Worm (Caenorhabditis elegans): ENCODE results near the gene C06B8.2.

The C06B8.2 gene

ce11 chrV:15466719-15467118, 11.8 kb downstream of the C06B8.2 start:
- TF ChIP-seq zip-4 (GFP tag; optimal IDR thresholded peaks at IDR 0.05) (no peak), ceh-63 (GFP tag; optimal IDR thresholded peaks at IDR 0.05) (no peak), nhr-84 (tag; optimal IDR thresholded peaks at IDR 0.05) (no peak), ceh-8 (GFP tag; optimal IDR thresholded peaks at IDR 0.05) (no peak), alr-1 (tag; optimal IDR thresholded peaks at IDR 0.05; ENCODE audit: borderline replicate concordance) (no peak), ces-1 (GFP tag; optimal IDR thresholded peaks at IDR 0.05) (no peak), swsn-7 (tag; optimal IDR thresholded peaks at IDR 0.05) (no peak), fkh-10 (GFP tag; optimal IDR thresholded peaks at IDR 0.05) (no peak), efl-3 (GFP tag; optimal IDR thresholded peaks at IDR 0.05) (no peak), snu-23 (GFP tag; optimal IDR thresholded peaks at IDR 0.05) (no peak), egl-13 (tag; optimal IDR thresholded peaks at IDR 0.05) (no peak), nhr-76 (tag; optimal IDR thresholded peaks at IDR 0.05) (no peak), hpl-2 (GFP tag; optimal IDR thresholded peaks at IDR 0.05) (no peak), hlh-4 (tag; optimal IDR thresholded peaks at IDR 0.05) (no peak), jun-1 (tag; optimal IDR thresholded peaks at IDR 0.05) (no peak), isw-1 (GFP tag; IDR thresholded peaks at IDR 0.05) (no peak), sup-37 (GFP tag; optimal IDR thresholded peaks at IDR 0.05) (no peak), fkh-4 (tag; optimal IDR thresholded peaks at IDR 0.05; ENCODE audit: borderline replicate concordance) (no peak)

- TF ChIP-seq nhr-85 (tag): peak; percentile 44
- no peak for TF ChIP-seq F16B12.6 (tag; optimal IDR thresholded peaks at IDR 0.05)
- no peak for TF ChIP-seq lin-14 (GFP tag; optimal IDR thresholded peaks at IDR 0.05)
- no peak for TF ChIP-seq mdl-1 (tag; optimal IDR thresholded peaks at IDR 0.05)
- TF ChIP-seq nhr-12 (tag; optimal IDR thresholded peaks at IDR 0.05): no peak
- TF ChIP-seq elt-2 (tag; optimal IDR thresholded peaks at IDR 0.05): no peak
These were observed 12.5 kb downstream of the C06B8.2 start for ce11 chrV:15466017-15466416.

DNA sequence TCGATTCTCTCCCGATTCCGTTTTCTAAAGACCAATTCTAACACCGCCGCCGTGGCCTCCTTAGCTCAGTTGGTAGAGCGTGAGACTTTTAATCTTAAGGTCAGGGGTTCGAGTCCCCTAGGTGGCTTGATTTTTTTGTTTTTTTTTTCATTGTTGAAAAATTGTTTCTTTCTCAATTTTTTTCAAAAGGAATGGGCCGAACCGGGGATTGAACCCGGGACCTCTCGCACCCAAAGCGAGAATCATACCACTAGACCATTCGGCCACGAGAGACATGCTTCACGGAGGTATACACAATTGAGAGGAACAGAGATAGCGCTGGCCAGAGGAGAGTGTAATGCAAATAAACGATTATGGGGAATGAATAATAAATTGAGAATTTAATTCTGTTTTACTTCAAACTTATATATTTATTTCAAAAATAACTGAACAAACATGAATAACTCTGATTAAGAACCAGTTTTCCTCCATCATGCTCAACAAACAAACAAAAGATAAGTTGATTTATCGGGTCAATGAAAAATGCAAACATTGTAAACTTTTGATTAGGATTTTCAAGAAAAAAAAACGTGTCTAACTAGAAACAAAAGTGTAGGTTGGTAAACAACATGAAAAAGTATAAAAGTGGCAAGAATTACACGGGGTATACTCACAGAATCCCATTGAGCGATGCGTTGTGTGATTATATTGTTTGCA, 13.4 kb downstream of the C06B8.2 start, which contains the start of gene pqn-71:
Gene pqn-71 (plus strand): TSS at position 646 of the 696 bp plus-strand sequence.
- no peak for TF ChIP-seq nhr-28 (tag; optimal IDR thresholded peaks at IDR 0.05)
- 0 out of 2 replicates have a peak, but pooled peaks have one; percentile 43 for TF ChIP-seq ceh-88 (GFP tag; IDR thresholded peaks at IDR 0.05)
- peak; percentile 80 for TF ChIP-seq nhr-19 (GFP tag; conservative IDR thresholded peaks at IDR 0.05)
- TF ChIP-seq efl-1 (optimal IDR thresholded peaks at IDR 0.05): peak; percentile 42 to 68
- peak; percentile 42 to 96 for TF ChIP-seq efl-1 (GFP tag; optimal IDR thresholded peaks at IDR 0.05 in 1 of 2)
- TF ChIP-seq nhr-12 (tag; optimal IDR thresholded peaks at IDR 0.05): no peak
- TF ChIP-seq nhr-85 (tag): peak; percentile 86
- 0 out of 2 replicates have a peak, but pooled peaks have one; percentile 25 for TF ChIP-seq unc-98 (GFP tag; IDR thresholded peaks at IDR 0.05)
- peak; percentile 90 for TF ChIP-seq snu-23 (GFP tag; optimal IDR thresholded peaks at IDR 0.05)
- no peak for TF ChIP-seq Y116A8C.19 (tag; optimal IDR thresholded peaks at IDR 0.05; ENCODE audit: borderline replicate concordance)
- no peak for TF ChIP-seq sptf-1 (tag; optimal IDR thresholded peaks at IDR 0.05)
- TF ChIP-seq aha-1 (tag; optimal IDR thresholded peaks at IDR 0.05): no peak
- no peak for TF ChIP-seq ets-5 (GFP tag; IDR thresholded peaks at IDR 0.05)
- peak; percentile 2 for TF ChIP-seq vab-15 (tag; optimal IDR thresholded peaks at IDR 0.05)
- no peak for TF ChIP-seq zag-1 (tag; optimal IDR thresholded peaks at IDR 0.05)
- peak; percentile 85 for TF ChIP-seq nhr-20 (tag; optimal IDR thresholded peaks at IDR 0.05)
- TF ChIP-seq zip-4 (GFP tag; optimal IDR thresholded peaks at IDR 0.05): peak; percentile 33
- TF ChIP-seq ztf-11 (tag; optimal IDR thresholded peaks at IDR 0.05): peak in 1 of 2 experiments; percentile 38
- no peak for TF ChIP-seq ztf-4 (tag; optimal IDR thresholded peaks at IDR 0.05)
- no peak for TF ChIP-seq lsy-2 (tag; optimal IDR thresholded peaks at IDR 0.05)
- peak; percentile 56 for TF ChIP-seq rnt-1 (tag; optimal IDR thresholded peaks at IDR 0.05)
- peak; percentile 54 for TF ChIP-seq lin-13 (GFP tag; optimal IDR thresholded peaks at IDR 0.05)
- TF ChIP-seq unc-62 (GFP tag; optimal IDR thresholded peaks at IDR 0.05): no peak
- no peak for TF ChIP-seq nhr-237 (tag; optimal IDR thresholded peaks at IDR 0.05)
- peak; percentile 25 for TF ChIP-seq ceh-90 (tag; optimal IDR thresholded peaks at IDR 0.05)
- peak; percentile 72 for TF ChIP-seq egl-13 (tag; optimal IDR thresholded peaks at IDR 0.05)
- TF ChIP-seq lir-3 (tag; optimal IDR thresholded peaks at IDR 0.05; ENCODE audit: poor library complexity): peak; percentile 44
- peak; percentile 49 for TF ChIP-seq skn-1 (tag; optimal IDR thresholded peaks at IDR 0.05)
- no peak for TF ChIP-seq hlh-4 (tag; optimal IDR thresholded peaks at IDR 0.05)
- peak; percentile 79 for TF ChIP-seq dsc-1 (tag; optimal IDR thresholded peaks at IDR 0.05)
- TF ChIP-seq C16A3.4 (tag; optimal IDR thresholded peaks at IDR 0.05): peak; percentile 72
- no peak for TF ChIP-seq pqm-1 (tag; optimal IDR thresholded peaks at IDR 0.05)
